Fruit fly (Drosophila melanogaster): ENCODE data around the gene Ada1-2.

DNA sequence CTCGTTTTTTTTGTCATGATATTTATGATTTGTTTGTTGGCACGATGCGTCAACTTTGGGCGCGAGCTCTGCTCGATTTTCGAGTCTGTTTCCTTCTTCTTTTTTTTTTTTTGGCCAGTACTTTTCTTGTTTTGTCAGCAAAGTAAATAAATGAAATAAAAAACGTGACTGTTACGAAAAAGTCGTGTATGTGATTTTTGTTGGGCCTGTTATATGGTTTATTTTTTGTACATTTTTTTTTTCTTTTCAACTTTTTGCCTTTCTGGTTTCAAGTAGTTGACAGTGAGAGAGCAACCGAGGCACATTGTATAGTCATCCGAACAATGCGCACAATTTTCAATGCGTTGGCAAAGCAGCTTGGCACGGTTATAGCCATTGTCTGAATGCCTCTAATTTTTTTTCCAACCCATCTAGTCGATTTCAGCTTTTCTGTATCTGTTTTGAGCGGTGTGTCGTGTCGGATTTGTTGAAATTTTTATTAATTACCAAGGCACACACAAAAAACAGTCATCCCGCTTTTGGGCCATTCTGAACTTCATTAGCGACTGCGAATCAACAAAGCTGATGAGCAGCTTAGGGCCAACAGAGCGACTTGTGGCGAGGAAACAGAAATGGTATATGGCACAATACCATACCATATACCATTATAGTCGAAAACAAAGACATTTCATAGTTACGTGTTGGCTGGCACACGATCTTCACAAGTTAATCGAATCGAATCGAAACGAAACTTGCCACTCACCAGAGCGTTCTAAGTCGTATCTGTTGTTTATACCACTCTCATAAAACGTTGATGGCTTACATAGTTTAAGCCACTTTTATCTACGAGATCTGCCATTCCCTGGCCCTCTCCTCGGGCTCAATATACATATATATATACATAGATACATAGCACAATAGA lies 29.0 kb upstream of the Ada1-2 start:
- TF ChIP-seq usp (GFP tag; optimal IDR thresholded peaks at IDR 0.05) (no peak), pan (optimal IDR thresholded peaks at IDR 0.05) (no peak), EcR (GFP tag; optimal IDR thresholded peaks at IDR 0.05) (no peak)
